Fruit fly (Drosophila melanogaster): ENCODE results near the gene CG7914.
A peak's percentile ranks its signal among the peaks of the same experiment; 100 is the strongest.

The CG7914 gene

DNA sequence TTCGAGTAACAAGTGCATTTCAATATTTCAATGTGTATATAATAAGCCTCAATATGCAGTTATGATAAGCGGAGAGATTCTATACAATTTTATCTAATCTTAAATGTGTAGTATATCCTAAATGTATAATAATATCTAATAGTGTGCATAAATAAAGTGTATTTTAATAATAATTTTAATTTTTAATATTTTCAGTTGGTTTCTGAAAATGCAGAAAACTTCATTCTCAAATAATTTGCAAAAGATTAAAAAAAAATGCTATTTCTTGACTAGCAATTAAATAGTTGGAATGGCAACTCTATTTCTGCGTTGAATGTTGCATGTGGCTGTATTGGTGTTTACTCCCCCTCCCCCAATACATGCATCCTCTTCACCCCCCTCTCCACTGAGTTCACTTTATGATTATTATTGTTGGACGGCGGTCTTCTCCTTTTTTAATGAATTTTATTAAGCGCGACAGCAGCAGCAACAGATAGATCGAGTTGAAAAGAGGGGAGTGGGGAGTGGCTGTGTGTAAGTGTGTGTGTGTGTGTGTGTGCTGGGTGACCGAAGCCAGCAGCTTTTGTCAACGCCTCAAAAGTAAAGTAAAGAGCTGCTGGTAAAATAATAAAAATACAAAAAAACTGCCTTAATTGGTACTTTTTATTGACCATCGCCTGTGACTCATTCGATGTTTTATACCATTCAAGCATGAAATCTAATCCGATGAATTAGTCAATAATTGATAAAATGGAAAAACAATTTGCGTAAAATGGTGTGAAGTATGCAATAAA is 32.4 kb downstream of the CG7914 start:
- TF ChIP-seq CG8478 (optimal IDR thresholded peaks at IDR 0.05) (no peak), Dll (optimal IDR thresholded peaks at IDR 0.05) (no peak), psq (optimal IDR thresholded peaks at IDR 0.05) (no peak), usp (GFP tag; optimal IDR thresholded peaks at IDR 0.05) (no peak), EcR (GFP tag; optimal IDR thresholded peaks at IDR 0.05) (no peak), pan (optimal IDR thresholded peaks at IDR 0.05) (no peak)

dm6 chrX:19159942-19160341 is 33.3 kb downstream of the CG7914 start:
- no peak for TF ChIP-seq Dll (optimal IDR thresholded peaks at IDR 0.05)
- no peak for TF ChIP-seq CG8478 (optimal IDR thresholded peaks at IDR 0.05)
- TF ChIP-seq usp (GFP tag; optimal IDR thresholded peaks at IDR 0.05): no peak

DNA sequence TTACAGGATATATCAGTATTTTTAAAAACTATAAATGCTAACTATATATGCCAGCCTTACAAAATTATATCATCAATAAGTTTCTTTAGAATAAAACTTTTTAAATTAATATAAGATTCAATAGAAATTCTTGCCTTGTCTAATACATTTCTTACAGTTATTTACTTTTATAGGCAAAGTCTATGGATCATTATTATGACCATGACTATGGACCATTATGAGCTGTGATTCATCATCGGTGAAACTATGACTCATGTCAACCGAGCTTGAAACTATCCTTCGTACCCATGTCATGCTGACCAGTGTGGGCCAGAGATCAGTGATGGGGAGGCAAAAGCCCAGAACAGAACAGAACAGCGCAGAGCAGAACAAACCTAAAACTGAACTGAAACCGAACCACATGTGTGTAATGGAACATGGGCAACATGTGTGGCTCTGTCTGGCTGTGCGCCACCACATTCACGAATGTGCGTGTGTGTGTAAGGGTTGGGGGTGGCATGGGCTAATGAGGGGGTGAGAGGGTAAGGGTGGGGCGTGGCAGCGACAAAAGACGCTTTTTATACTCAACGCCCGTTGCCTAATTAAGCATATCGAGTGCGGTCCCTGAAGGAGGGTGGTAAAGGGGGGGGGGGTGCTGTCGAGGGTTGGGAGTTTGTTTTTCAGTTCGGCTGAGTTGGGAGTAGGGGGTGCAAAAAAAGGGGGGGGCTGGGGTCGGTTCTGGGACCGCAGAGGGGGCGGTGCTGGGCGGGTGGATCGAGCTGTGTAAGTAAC is 34.5 kb downstream of the CG7914 start:
- no peak for TF ChIP-seq CG8478 (optimal IDR thresholded peaks at IDR 0.05)
- no peak for TF ChIP-seq usp (GFP tag; optimal IDR thresholded peaks at IDR 0.05)
- TF ChIP-seq EcR (GFP tag; optimal IDR thresholded peaks at IDR 0.05): no peak
- TF ChIP-seq psq (optimal IDR thresholded peaks at IDR 0.05): no peak
- no peak for TF ChIP-seq pan (optimal IDR thresholded peaks at IDR 0.05)
- no peak for TF ChIP-seq Dll (optimal IDR thresholded peaks at IDR 0.05)

dm6 chrX:19157471-19157870 is 35.8 kb downstream of the CG7914 start:
- no peak for TF ChIP-seq pan (optimal IDR thresholded peaks at IDR 0.05)

dm6 chrX:19155922-19156437 is 37.3 kb downstream of the CG7914 start:
- TF ChIP-seq psq (optimal IDR thresholded peaks at IDR 0.05) (no peak), EcR (GFP tag; optimal IDR thresholded peaks at IDR 0.05) (no peak), usp (GFP tag; optimal IDR thresholded peaks at IDR 0.05) (no peak), Dll (optimal IDR thresholded peaks at IDR 0.05) (no peak), pan (optimal IDR thresholded peaks at IDR 0.05) (no peak), CG8478 (optimal IDR thresholded peaks at IDR 0.05) (no peak)

DNA sequence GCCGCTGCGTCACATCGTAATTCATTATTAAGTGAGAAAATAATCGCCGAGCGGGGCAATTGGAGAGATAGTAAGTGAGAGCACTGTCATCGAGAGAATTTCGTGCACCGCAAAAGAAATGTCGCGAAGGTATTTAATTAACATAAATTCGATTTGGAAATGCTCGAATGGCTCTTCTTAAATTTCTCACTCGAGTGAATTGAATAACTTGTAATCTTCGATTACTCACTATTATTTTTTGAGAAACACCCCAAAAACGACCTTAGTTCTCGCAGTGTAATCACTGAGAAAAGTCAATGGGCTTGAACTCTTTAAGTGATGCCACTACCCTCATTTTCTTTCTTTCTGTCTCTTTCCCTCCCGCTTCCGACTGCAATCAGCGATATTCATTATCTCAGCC is 38.2 kb downstream of the CG7914 start:
- TF ChIP-seq EcR (GFP tag; optimal IDR thresholded peaks at IDR 0.05) (peak in 1 of 2 experiments; percentile 62), CG8478 (optimal IDR thresholded peaks at IDR 0.05) (no peak)

- TF ChIP-seq CG8478 (optimal IDR thresholded peaks at IDR 0.05) (no peak), Dll (optimal IDR thresholded peaks at IDR 0.05) (no peak), EcR (GFP tag; optimal IDR thresholded peaks at IDR 0.05) (no peak), pan (optimal IDR thresholded peaks at IDR 0.05) (no peak), psq (optimal IDR thresholded peaks at IDR 0.05) (no peak), usp (GFP tag; optimal IDR thresholded peaks at IDR 0.05) (no peak)
Observed at dm6 chrX:19154249-19154648, 39.0 kb downstream of the CG7914 start.

DNA sequence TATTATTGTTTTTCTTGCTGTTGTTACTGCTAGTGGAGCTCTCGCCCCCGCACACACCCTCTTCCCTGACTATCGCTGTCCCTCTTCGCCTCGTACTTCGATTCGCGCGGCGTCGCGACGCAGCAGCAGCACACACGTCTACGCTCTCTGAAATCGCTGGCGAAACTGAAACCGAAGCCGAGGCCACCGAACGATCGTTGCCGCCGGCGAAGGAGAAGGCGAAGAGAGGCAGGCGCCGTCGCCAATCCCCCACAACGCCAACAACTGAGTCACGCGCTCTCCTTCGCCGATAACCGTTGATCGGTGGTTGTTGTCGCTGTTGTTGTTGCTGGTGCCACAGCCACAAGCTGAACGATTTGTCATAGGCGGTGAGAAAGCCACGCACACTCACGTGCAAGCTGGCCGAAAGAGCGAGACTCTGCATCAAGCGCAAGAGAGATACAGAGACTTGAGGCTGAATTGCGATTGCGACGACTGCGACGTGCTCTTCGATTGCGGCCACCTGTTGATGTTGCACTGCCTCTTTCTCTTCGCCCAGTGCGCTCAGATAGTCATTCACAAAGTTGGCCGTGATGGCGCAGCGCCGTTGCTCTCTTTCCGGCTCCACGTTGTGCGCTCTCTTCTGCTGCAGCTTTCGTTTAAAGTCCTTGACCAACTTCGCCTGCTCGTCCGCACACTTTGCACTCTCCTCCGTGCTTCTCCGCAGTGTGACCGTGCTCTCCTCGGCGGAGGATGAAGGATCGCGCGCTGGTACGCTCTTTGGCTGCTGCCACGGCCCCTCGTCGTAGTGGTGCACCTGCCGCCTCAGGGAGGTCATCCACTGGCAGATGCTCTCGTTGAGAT is 39.7 kb downstream of the CG7914 start:
- TF ChIP-seq Dll (optimal IDR thresholded peaks at IDR 0.05) (peak; percentile 77), psq (optimal IDR thresholded peaks at IDR 0.05) (no peak), pan (optimal IDR thresholded peaks at IDR 0.05) (no peak)

- no peak for TF ChIP-seq psq (optimal IDR thresholded peaks at IDR 0.05)
- TF ChIP-seq pan (optimal IDR thresholded peaks at IDR 0.05): no peak
- no peak for TF ChIP-seq usp (GFP tag; optimal IDR thresholded peaks at IDR 0.05)
- no peak for TF ChIP-seq EcR (GFP tag; optimal IDR thresholded peaks at IDR 0.05)
- no peak for TF ChIP-seq Dll (optimal IDR thresholded peaks at IDR 0.05)
- no peak for TF ChIP-seq CG8478 (optimal IDR thresholded peaks at IDR 0.05)
Observed at dm6 chrX:19152570-19153287, 40.5 kb downstream of the CG7914 start.

- no peak for TF ChIP-seq Dll (optimal IDR thresholded peaks at IDR 0.05)
- TF ChIP-seq pan (optimal IDR thresholded peaks at IDR 0.05): no peak
- TF ChIP-seq CG8478 (optimal IDR thresholded peaks at IDR 0.05): no peak
- no peak for TF ChIP-seq usp (GFP tag; optimal IDR thresholded peaks at IDR 0.05)
- no peak for TF ChIP-seq EcR (GFP tag; optimal IDR thresholded peaks at IDR 0.05)
- TF ChIP-seq psq (optimal IDR thresholded peaks at IDR 0.05): no peak
Observed at dm6 chrX:19149511-19149876, 43.8 kb downstream of the CG7914 start.

DNA sequence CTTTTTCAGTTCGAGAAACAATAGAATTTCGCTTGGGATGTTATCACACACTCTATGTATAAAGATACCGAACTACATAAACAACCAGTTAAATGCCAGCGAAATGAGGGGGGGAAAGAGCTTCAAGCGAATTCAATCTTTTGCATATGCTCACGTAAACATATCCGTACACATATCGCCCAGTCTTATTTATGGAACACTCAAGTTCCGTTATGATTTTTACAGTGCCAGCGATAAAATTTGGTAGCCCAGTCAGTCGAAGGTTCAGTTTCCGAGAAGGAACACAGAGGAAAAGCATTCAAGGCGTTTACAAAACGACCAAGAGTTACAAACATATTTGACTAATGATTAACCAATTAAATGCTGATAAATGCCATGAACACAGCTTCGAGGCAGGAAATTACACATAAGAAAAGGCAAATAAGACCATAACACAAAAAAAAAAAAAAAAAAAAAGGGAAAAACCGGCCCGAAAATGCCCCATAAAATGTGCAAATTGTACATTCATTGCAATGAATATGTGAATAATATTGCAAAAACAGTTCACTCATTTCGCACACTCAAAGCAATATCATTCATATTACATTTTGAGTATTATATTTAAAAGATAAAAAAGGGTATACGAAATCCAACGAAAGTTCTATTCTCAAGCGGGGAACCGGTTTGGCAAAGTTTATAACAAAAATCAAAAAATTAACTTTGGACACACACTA is 44.3 kb downstream of the CG7914 start:
- TF ChIP-seq usp (GFP tag; optimal IDR thresholded peaks at IDR 0.05) (no peak), CG8478 (optimal IDR thresholded peaks at IDR 0.05) (no peak), EcR (GFP tag; optimal IDR thresholded peaks at IDR 0.05) (no peak), pan (optimal IDR thresholded peaks at IDR 0.05) (no peak)

Measured in whole organism.